Worm (Caenorhabditis elegans) whole organism, L3 larva: ENCODE results near the gene T23B5.3.
A peak's percentile ranks its signal among the peaks of the same experiment; 100 is the strongest.

Experiments used
- R02D3.7 ChIP-seq: fragments of 150-350 bp; optimal IDR thresholded peaks from 2 replicates; lab custom pipeline; 2014; ENCODE audit warnings: missing biosample characterization, missing genetic modification characterization
- ZK546.5 ChIP-seq: sonication (generic microtip); optimal IDR thresholded peaks from 2 replicates; lab custom pipeline; 2017; ENCODE audit warnings: missing biosample characterization, missing genetic modification characterization
- aly-2 ChIP-seq: fragments of 150-350 bp; optimal IDR thresholded peaks from 2 replicates; lab custom pipeline; 2014; ENCODE audit warnings: missing biosample characterization, missing genetic modification characterization
- ama-1 ChIP-seq: fragments of 150-350 bp; optimal IDR thresholded peaks from 2 replicates; lab custom pipeline; 2018
- ceh-28 ChIP-seq: fragments of 150-350 bp; optimal IDR thresholded peaks from 2 replicates; lab custom pipeline; 2014; ENCODE audit warnings: missing biosample characterization, missing genetic modification reagents, missing genetic modification characterization
- ceh-9 ChIP-seq: sonication (generic microtip); optimal IDR thresholded peaks from 2 replicates; lab custom pipeline; 2018; ENCODE audit warnings: missing biosample characterization, missing genetic modification characterization
- egl-27 ChIP-seq: sonication (generic microtip); optimal IDR thresholded peaks from 4 replicates; lab custom pipeline; 2017; ENCODE audit warnings: missing biosample characterization, missing genetic modification reagents, missing genetic modification characterization
- egl-5 ChIP-seq: fragments of 150-350 bp; optimal IDR thresholded peaks from 2 replicates; lab custom pipeline; 2017; ENCODE audit warnings: missing biosample characterization, missing genetic modification reagents, missing genetic modification characterization, inconsistent platforms
- elt-1 ChIP-seq: fragments of 150-350 bp; optimal IDR thresholded peaks from 2 replicates; lab custom pipeline; 2014; ENCODE audit warnings: missing biosample characterization, missing genetic modification characterization
- elt-2 ChIP-seq: sonication (generic microtip); optimal IDR thresholded peaks from 2 replicates; lab custom pipeline; 2016; ENCODE audit warnings: missing genetic modification reagents, mild to moderate bottlenecking, missing genetic modification characterization, missing compliant biosample characterization
- elt-3 ChIP-seq, 3 experiments: fragments of 150-350 bp in 1 of 3; sonication (generic microtip) in 2 of 3; optimal IDR thresholded peaks; 2 replicates in 2 of 3; 4 replicates in 1 of 3; lab custom pipeline; 2014 to 2017; ENCODE audit warnings: missing biosample characterization in 3 of 3, missing genetic modification characterization in 3 of 3
- fkh-10 ChIP-seq: sonication (generic microtip); optimal IDR thresholded peaks from 2 replicates; lab custom pipeline; 2017; ENCODE audit warnings: missing biosample characterization, missing genetic modification reagents, missing genetic modification characterization
- hmg-11 ChIP-seq: sonication (generic microtip); optimal IDR thresholded peaks from 2 replicates; lab custom pipeline; 2016; ENCODE audit warnings: missing genetic modification characterization, missing compliant biosample characterization
- jun-1 ChIP-seq: fragments of 150-350 bp; optimal IDR thresholded peaks from 2 replicates; lab custom pipeline; 2014; ENCODE audit warnings: missing biosample characterization, missing genetic modification reagents, missing genetic modification characterization
- lin-15B ChIP-seq: fragments of 150-350 bp; optimal IDR thresholded peaks from 2 replicates; lab custom pipeline; 2014; ENCODE audit warnings: missing biosample characterization, missing genetic modification characterization
- mdl-1 ChIP-seq: fragments of 150-350 bp; optimal IDR thresholded peaks from 2 replicates; lab custom pipeline; 2014; ENCODE audit warnings: missing biosample characterization, missing genetic modification characterization
- mml-1 ChIP-seq: fragments of 150-350 bp; sonication (generic microtip); optimal IDR thresholded peaks from 3 replicates; lab custom pipeline; 2014; ENCODE audit warnings: missing biosample characterization, missing genetic modification characterization
- nfya-1 ChIP-seq: sonication (generic microtip); optimal IDR thresholded peaks from 2 replicates; lab custom pipeline; 2017; ENCODE audit warnings: missing genetic modification characterization, mild to moderate bottlenecking, missing compliant biosample characterization, antibody characterized with exemption, moderate library complexity; ENCODE audit not compliant: insufficient read depth
- nhr-12 ChIP-seq: fragments of 150-350 bp; optimal IDR thresholded peaks from 2 replicates; lab custom pipeline; 2014; ENCODE audit warnings: missing biosample characterization, missing genetic modification characterization
- nhr-23 ChIP-seq: fragments of 150-350 bp; optimal IDR thresholded peaks from 2 replicates; lab custom pipeline; 2014; ENCODE audit warnings: missing biosample characterization, missing genetic modification reagents, missing genetic modification characterization
- nhr-237 ChIP-seq: fragments of 150-350 bp; optimal IDR thresholded peaks from 2 replicates; lab custom pipeline; 2014; ENCODE audit warnings: missing biosample characterization, missing genetic modification characterization
- nhr-25 ChIP-seq: sonication (generic microtip); optimal IDR thresholded peaks from 2 replicates; lab custom pipeline; 2017; ENCODE audit warnings: missing biosample characterization, missing genetic modification characterization
- nhr-28 ChIP-seq: fragments of 150-350 bp; optimal IDR thresholded peaks from 2 replicates; lab custom pipeline; 2014; ENCODE audit warnings: missing biosample characterization, missing genetic modification characterization
- nhr-43 ChIP-seq: sonication (generic microtip); optimal IDR thresholded peaks from 2 replicates; lab custom pipeline; 2016; ENCODE audit warnings: mild to moderate bottlenecking, missing genetic modification characterization, missing compliant biosample characterization; ENCODE audit not compliant: poor library complexity, severe bottlenecking
- nhr-67 ChIP-seq: fragments of 150-350 bp; optimal IDR thresholded peaks from 2 replicates; lab custom pipeline; 2014; ENCODE audit warnings: missing biosample characterization, missing genetic modification characterization
- nhr-76 ChIP-seq: fragments of 150-350 bp; sonication (generic microtip); optimal IDR thresholded peaks from 5 replicates; lab custom pipeline; 2014; ENCODE audit warnings: missing biosample characterization, missing genetic modification characterization
- nhr-77 ChIP-seq: fragments of 150-350 bp; optimal IDR thresholded peaks from 2 replicates; lab custom pipeline; 2014; ENCODE audit warnings: missing biosample characterization, missing genetic modification characterization
- pha-4 ChIP-seq: fragments of 150-350 bp; optimal IDR thresholded peaks from 2 replicates; lab custom pipeline; 2014; ENCODE audit warnings: missing biosample characterization, missing genetic modification reagents, missing genetic modification characterization
- pqm-1 ChIP-seq: fragments of 150-350 bp; optimal IDR thresholded peaks from 2 replicates; lab custom pipeline; 2017; ENCODE audit warnings: missing biosample characterization, missing genetic modification characterization, inconsistent platforms
- sea-2 ChIP-seq: fragments of 150-350 bp; sonication (generic microtip); optimal IDR thresholded peaks from 4 replicates; lab custom pipeline; 2014; ENCODE audit warnings: missing biosample characterization, missing genetic modification reagents, missing genetic modification characterization
- skn-1 ChIP-seq: fragments of 150-350 bp; optimal IDR thresholded peaks from 2 replicates; lab custom pipeline; 2014; ENCODE audit warnings: missing biosample characterization, missing genetic modification characterization
- snpc-4 ChIP-seq: fragments of 150-350 bp; optimal IDR thresholded peaks from 2 replicates; lab custom pipeline; 2014; ENCODE audit warnings: missing biosample characterization, missing genetic modification characterization
- tbx-2 ChIP-seq: sonication (generic microtip); optimal IDR thresholded peaks from 2 replicates; lab custom pipeline; 2016; ENCODE audit warnings: mild to moderate bottlenecking, missing genetic modification characterization, missing compliant biosample characterization
- unc-39 ChIP-seq: sonication (generic microtip); optimal IDR thresholded peaks from 4 replicates; lab custom pipeline; 2017; ENCODE audit warnings: missing biosample characterization, missing genetic modification characterization
- unc-62 ChIP-seq: fragments of 150-350 bp; sonication (generic microtip); optimal IDR thresholded peaks from 4 replicates; lab custom pipeline; 2014; ENCODE audit warnings: missing biosample characterization, missing genetic modification reagents, missing genetic modification characterization
- ztf-11 ChIP-seq: fragments of 150-350 bp; optimal IDR thresholded peaks from 2 replicates; lab custom pipeline; 2014; ENCODE audit warnings: missing biosample characterization, missing genetic modification characterization

The T23B5.3 gene

ce11 chrIV:12703811-12704210 is 15.3 kb downstream of the T23B5.3 start, which contains the start of gene C27D8.4:
Gene C27D8.4, plus strand, starts transcription at chrIV:12704111.
- TF ChIP-seq nhr-77 (tag; lab: Kevin White, UChicago) = no peak
- TF ChIP-seq tbx-2 (tag; lab: Kevin White, UChicago) = no peak
- TF ChIP-seq skn-1 = no peak
- TF ChIP-seq hmg-11 (tag; lab: Kevin White, UChicago) = no peak
- TF ChIP-seq nhr-28 (tag; lab: Kevin White, UChicago) = no peak
- no peak for TF ChIP-seq sea-2
- no peak for TF ChIP-seq elt-1 (tag; lab: Kevin White, UChicago)
- TF ChIP-seq pqm-1 (tag; lab: Kevin White, UChicago) = no peak
- TF ChIP-seq ceh-9 = no peak
- no peak for TF ChIP-seq nfya-1 (tag; lab: Kevin White, UChicago)

DNA sequence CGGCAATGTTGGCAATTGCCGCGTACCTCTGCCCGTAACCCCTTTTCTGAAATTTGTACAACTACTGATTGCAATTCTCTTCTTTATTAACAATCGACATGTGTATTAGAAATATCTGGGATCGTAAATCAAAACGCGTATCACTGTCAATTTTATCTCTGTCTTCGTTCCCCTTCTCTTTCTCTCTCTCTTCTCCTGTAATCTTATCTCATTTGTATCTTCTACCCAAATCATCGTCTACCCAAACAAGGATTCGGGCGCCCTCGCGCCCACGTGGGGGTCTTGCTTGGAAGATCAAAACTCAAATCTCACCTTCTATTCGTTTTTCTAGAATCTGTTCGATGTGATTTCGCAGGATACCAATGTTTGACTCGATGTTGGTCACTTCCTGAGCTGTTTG is 22.5 kb downstream of the T23B5.3 start, which contains the start of gene C27D8.2:
C27D8.2 (plus strand) TSS at position 222 of the 400 bp plus-strand sequence.
- TF ChIP-seq ceh-28 (tag; lab: Kevin White, UChicago) (no peak), lin-15B (tag; lab: Kevin White, UChicago) (no peak), unc-39 (no peak), elt-1 (tag; lab: Kevin White, UChicago) (no peak), nhr-76 (tag; lab: Kevin White, UChicago) (no peak), nhr-25 (peak; percentile 34), snpc-4 (no peak), nhr-43 (tag; lab: Kevin White, UChicago) (peak; percentile 63), pqm-1 (tag; lab: Kevin White, UChicago) (no peak), elt-3 (tag; optimal IDR thresholded peaks at IDR 0.05; lab: Kevin White, UChicago) (peak in 1 of 3 experiments; percentile 34), sea-2 (no peak), nhr-23 (tag; lab: Kevin White, UChicago) (peak; percentile 48), mdl-1 (tag; lab: Kevin White, UChicago) (peak; percentile 20), hmg-11 (tag; lab: Kevin White, UChicago) (no peak), nhr-12 (tag; lab: Kevin White, UChicago) (no peak)
- TF ChIP-seq, all 47 proteins: peak for 5

DNA sequence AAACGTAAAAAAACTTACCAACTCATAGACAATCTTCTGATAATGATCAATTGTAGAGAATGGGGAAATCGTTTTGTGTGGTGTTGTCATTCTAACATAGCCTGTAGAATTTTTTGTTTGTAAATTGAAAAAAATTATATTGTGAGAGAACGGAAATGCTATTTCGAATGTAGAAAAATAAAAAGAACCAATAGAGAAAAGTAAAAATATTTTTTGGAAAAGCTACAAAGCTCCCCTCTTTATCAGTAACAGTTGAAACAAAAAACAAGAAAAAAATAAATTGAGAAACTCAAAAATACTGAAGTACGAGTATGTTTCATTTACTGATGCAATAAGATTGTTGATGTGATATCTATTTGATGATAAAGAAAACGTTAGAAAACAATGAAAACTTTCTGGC is 23.2 kb downstream of the T23B5.3 start, which contains the start of gene C27D8.3:
C27D8.3 (minus strand) TSS at position 101 of the 400 bp plus-strand sequence.
- TF ChIP-seq nhr-237 (tag; lab: Kevin White, UChicago) (no peak), egl-27 (tag; lab: Kevin White, UChicago) (no peak), pqm-1 (tag; lab: Kevin White, UChicago) (no peak), egl-5 (no peak), elt-3 (tag; optimal IDR thresholded peaks at IDR 0.05; lab: Kevin White, UChicago) (no peak), elt-1 (tag; lab: Kevin White, UChicago) (no peak)

ce11 chrIV:12715947-12716382 is 27.5 kb downstream of the T23B5.3 start:
- TF ChIP-seq ZK546.5 (tag; lab: Kevin White, UChicago) (no peak), elt-2 (tag; lab: Kevin White, UChicago) (peak; percentile 82), nhr-43 (tag; lab: Kevin White, UChicago) (peak; percentile 84), elt-3 (tag; optimal IDR thresholded peaks at IDR 0.05; lab: Kevin White, UChicago) (peak in 2 of 3 experiments; percentile 89 to 90), ztf-11 (tag; lab: Kevin White, UChicago) (no peak), nhr-77 (tag; lab: Kevin White, UChicago) (no peak), nhr-67 (tag; lab: Kevin White, UChicago) (no peak), jun-1 (tag; lab: Kevin White, UChicago) (peak; percentile 54), snpc-4 (no peak), R02D3.7 (tag; lab: Kevin White, UChicago) (peak; percentile 38), aly-2 (tag; lab: Kevin White, UChicago) (no peak), nhr-23 (tag; lab: Kevin White, UChicago) (peak; percentile 68), mdl-1 (tag; lab: Kevin White, UChicago) (peak; percentile 59), ama-1 (lab: Kevin White, UChicago) (no peak), nfya-1 (tag; lab: Kevin White, UChicago) (peak; percentile 10), mml-1 (no peak), pha-4 (peak; percentile 32), pqm-1 (tag; lab: Kevin White, UChicago) (peak; percentile 13), nhr-25 (peak; percentile 85), ceh-28 (tag; lab: Kevin White, UChicago) (peak; percentile 36), unc-62 (GFP tag; lab: Kevin White, UChicago) (no peak), fkh-10 (GFP tag; lab: Kevin White, UChicago) (no peak)
